Fruit fly (Drosophila melanogaster) whole organism, embryonic: ENCODE results near the gene MBD-like.

Experiments used
- Ada2b ChIP-seq: fragments of 200-800 bp; sonication (Bioruptor generic); IDR thresholded peaks from 2 replicates; pipeline ENCODE4 v1.3.6; 2022; ENCODE audit warnings: missing biosample characterization, missing genetic modification characterization
- Asciz ChIP-seq: fragments of 200-800 bp; sonication (Bioruptor generic); optimal IDR thresholded peaks from 2 replicates; lab custom pipeline; 2017; ENCODE audit warnings: missing biosample characterization, mild to moderate bottlenecking, missing genetic modification characterization, missing genetic modification reagents
- Atf6 ChIP-seq: fragments of 200-800 bp; sonication (Bioruptor generic); IDR thresholded peaks from 2 replicates; pipeline ENCODE4 v1.3.6; 2022; ENCODE audit warnings: missing biosample characterization, missing genetic modification characterization
- CG10543 ChIP-seq: fragments of 200-800 bp; sonication (Bioruptor generic); optimal IDR thresholded peaks from 3 replicates; lab custom pipeline; 2017; ENCODE audit warnings: missing biosample characterization, mild to moderate bottlenecking, missing genetic modification characterization, moderate library complexity
- CG10654 ChIP-seq: fragments of 200-800 bp; sonication (Bioruptor generic); optimal IDR thresholded peaks from 2 replicates; lab custom pipeline; 2016; ENCODE audit warnings: missing biosample characterization, missing genetic modification characterization
- CG11456 ChIP-seq: fragments of 200-800 bp; sonication (Bioruptor generic); IDR thresholded peaks from 3 replicates; pipeline ENCODE4 v1.3.6; 2022; ENCODE audit warnings: missing biosample characterization, missing genetic modification characterization
- CG11696 ChIP-seq: fragments of 200-800 bp; sonication (Bioruptor generic); IDR thresholded peaks from 2 replicates; pipeline ENCODE4 v1.3.6; 2022; ENCODE audit warnings: missing biosample characterization, missing genetic modification characterization
- CG1233 ChIP-seq: fragments of 200-800 bp; sonication (Bioruptor generic); optimal IDR thresholded peaks from 4 replicates; lab custom pipeline; 2018; ENCODE audit warnings: missing biosample characterization, mild to moderate bottlenecking, missing genetic modification characterization
- CG13624 ChIP-seq: fragments of 200-800 bp; sonication (Bioruptor generic); optimal IDR thresholded peaks from 2 replicates; lab custom pipeline; 2016; ENCODE audit warnings: missing biosample characterization, missing genetic modification characterization
- CG14441 ChIP-seq: fragments of 200-800 bp; sonication (Bioruptor generic); IDR thresholded peaks from 2 replicates; pipeline ENCODE4 v1.3.6; 2022; ENCODE audit warnings: missing biosample characterization, missing genetic modification characterization
- CG15269 ChIP-seq: fragments of 200-800 bp; sonication (Bioruptor generic); optimal IDR thresholded peaks from 2 replicates; lab custom pipeline; 2018; ENCODE audit warnings: missing biosample characterization, mild to moderate bottlenecking, missing genetic modification characterization, moderate library complexity
- CG16813 ChIP-seq: fragments of 200-800 bp; sonication (Bioruptor generic); IDR thresholded peaks from 3 replicates; pipeline ENCODE4 v1.3.6; 2022; ENCODE audit warnings: missing biosample characterization, missing genetic modification characterization; ENCODE audit not compliant: partially characterized antibody
- CG16815 ChIP-seq: fragments of 200-800 bp; sonication (Bioruptor generic); optimal IDR thresholded peaks from 3 replicates; lab custom pipeline; 2017; ENCODE audit warnings: missing biosample characterization, mild to moderate bottlenecking, missing genetic modification characterization
- CG17612 ChIP-seq: fragments of 200-800 bp; sonication (Bioruptor generic); IDR thresholded peaks from 2 replicates; pipeline ENCODE4 v1.3.6; 2022; ENCODE audit warnings: missing biosample characterization, missing genetic modification characterization
- CG2199 ChIP-seq: fragments of 200-800 bp; sonication (Bioruptor generic); IDR thresholded peaks from 3 replicates; pipeline ENCODE4 v1.3.6; 2022; ENCODE audit warnings: missing biosample characterization, missing genetic modification characterization
- CG2889 ChIP-seq: fragments of 200-800 bp; sonication (Bioruptor generic); IDR thresholded peaks from 3 replicates; pipeline ENCODE4 v1.3.6; 2022; ENCODE audit warnings: missing biosample characterization, missing genetic modification characterization
- CG31388 ChIP-seq: fragments of 200-800 bp; sonication (Bioruptor generic); optimal IDR thresholded peaks from 2 replicates; lab custom pipeline; 2016; ENCODE audit warnings: missing biosample characterization, missing genetic modification characterization
- CG6791 ChIP-seq: fragments of 200-800 bp; sonication (Bioruptor generic); IDR thresholded peaks from 3 replicates; pipeline ENCODE4 v1.3.6; 2022; ENCODE audit warnings: missing biosample characterization, missing genetic modification characterization; ENCODE audit not compliant: partially characterized antibody
- CG7839 ChIP-seq: fragments of 200-800 bp; sonication (Bioruptor generic); optimal IDR thresholded peaks from 3 replicates; lab custom pipeline; 2018; ENCODE audit warnings: missing biosample characterization, mild to moderate bottlenecking, missing genetic modification characterization, moderate library complexity
- CG8281 ChIP-seq: fragments of 200-800 bp; sonication (Bioruptor generic); optimal IDR thresholded peaks from 2 replicates; lab custom pipeline; 2018; ENCODE audit warnings: missing biosample characterization, mild to moderate bottlenecking, missing genetic modification characterization, moderate library complexity
- CG8290 ChIP-seq, 3 experiments: fragments of 200-800 bp; sonication (Bioruptor generic); optimal IDR thresholded peaks; 2 replicates each; lab custom pipeline; 2016 to 2019; ENCODE audit warnings: missing biosample characterization in 3 of 3, missing genetic modification characterization in 3 of 3, mild to moderate bottlenecking in 2 of 3, moderate library complexity in 1 of 3
- CG9797 ChIP-seq: fragments of 200-800 bp; sonication (Bioruptor generic); optimal IDR thresholded peaks from 3 replicates; lab custom pipeline; 2018; ENCODE audit warnings: missing biosample characterization, mild to moderate bottlenecking, missing genetic modification characterization
- CkIIα-i1 ChIP-seq: fragments of 200-800 bp; sonication (Bioruptor generic); IDR thresholded peaks from 2 replicates; pipeline ENCODE4 v1.3.6; 2022; ENCODE audit warnings: missing biosample characterization, missing genetic modification characterization
- D19B ChIP-seq: fragments of 200-800 bp; sonication (Bioruptor generic); optimal IDR thresholded peaks from 2 replicates; lab custom pipeline; 2017; ENCODE audit warnings: missing biosample characterization, mild to moderate bottlenecking, missing genetic modification characterization
- Dfd ChIP-seq, 2 experiments: fragments of >200 bp; optimal IDR thresholded peaks; 2 replicates each; lab custom pipeline; 2017; ENCODE audit warnings: missing biosample characterization in 2 of 2, missing genetic modification characterization in 2 of 2
- ERR ChIP-seq: fragments of 200-800 bp; sonication (Bioruptor generic); optimal IDR thresholded peaks from 2 replicates; lab custom pipeline; 2016; ENCODE audit warnings: missing biosample characterization, missing genetic modification characterization
- Ets65A ChIP-seq: fragments of 200-800 bp; sonication (Bioruptor generic); peaks from one replicate; lab custom pipeline; 2016; ENCODE audit warnings: missing biosample characterization, missing genetic modification characterization
- H15 ChIP-seq: fragments of 200-800 bp; sonication (Bioruptor generic); IDR thresholded peaks from 3 replicates; pipeline ENCODE4 v1.3.6; 2022; ENCODE audit warnings: missing biosample characterization, missing genetic modification characterization
- HLH3B ChIP-seq: fragments of 200-800 bp; sonication (Bioruptor generic); IDR thresholded peaks from 2 replicates; pipeline ENCODE4 v1.3.6; 2022; ENCODE audit warnings: missing biosample characterization, missing genetic modification characterization
- Med ChIP-seq: fragments of 200-800 bp; sonication (Bioruptor generic); peaks from one replicate; lab custom pipeline; 2016; ENCODE audit warnings: missing biosample characterization, missing genetic modification characterization, mild to moderate bottlenecking, inconsistent platforms, moderate library complexity
- Optix ChIP-seq: fragments of 200-800 bp; sonication (Bioruptor generic); IDR thresholded peaks from 3 replicates; pipeline ENCODE4 v1.3.6; 2022; ENCODE audit warnings: missing biosample characterization, missing genetic modification characterization
- Side ChIP-seq: fragments of 200-800 bp; sonication (Bioruptor generic); optimal IDR thresholded peaks from 2 replicates; lab custom pipeline; 2016; ENCODE audit warnings: missing biosample characterization, missing genetic modification characterization
- Sox100B ChIP-seq: fragments of 200-800 bp; sonication (Bioruptor generic); optimal IDR thresholded peaks from 3 replicates; lab custom pipeline; 2018; ENCODE audit warnings: missing biosample characterization, mild to moderate bottlenecking, missing genetic modification characterization
- Sox102F ChIP-seq: fragments of 200-800 bp; sonication (Bioruptor generic); optimal IDR thresholded peaks from 2 replicates; lab custom pipeline; 2018; ENCODE audit warnings: missing biosample characterization, mild to moderate bottlenecking, missing genetic modification characterization, moderate library complexity
- Xrp1 ChIP-seq: fragments of 200-800 bp; sonication (Bioruptor generic); IDR thresholded peaks from 2 replicates; pipeline ENCODE4 v1.3.6; 2022; ENCODE audit warnings: missing biosample characterization, missing genetic modification characterization
- abd-A ChIP-seq: fragments of 200-800 bp; sonication (Bioruptor generic); optimal IDR thresholded peaks from 3 replicates; lab custom pipeline; 2019; ENCODE audit warnings: missing biosample characterization, mild to moderate bottlenecking, missing genetic modification characterization, moderate library complexity
- bowl ChIP-seq: fragments of 200-800 bp; sonication (Bioruptor generic); IDR thresholded peaks from 2 replicates; pipeline ENCODE4 v1.3.6; 2022; ENCODE audit warnings: missing biosample characterization, missing genetic modification characterization
- crc ChIP-seq: fragments of 200-800 bp; sonication (Bioruptor generic); optimal IDR thresholded peaks from 2 replicates; lab custom pipeline; 2016; ENCODE audit warnings: missing biosample characterization, missing genetic modification characterization
- dysf ChIP-seq: fragments of 200-800 bp; sonication (Bioruptor generic); IDR thresholded peaks from 3 replicates; pipeline ENCODE4 v1.3.6; 2022; ENCODE audit warnings: missing biosample characterization, missing genetic modification characterization
- ems ChIP-seq: fragments of 200-800 bp; sonication (Bioruptor generic); optimal IDR thresholded peaks from 3 replicates; lab custom pipeline; 2016; ENCODE audit warnings: missing biosample characterization, missing genetic modification characterization
- esg ChIP-seq: fragments of 200-800 bp; sonication (Bioruptor generic); conservative IDR thresholded peaks from 2 replicates; pipeline ENCODE4 v1.3.6; 2022; ENCODE audit warnings: missing biosample characterization, missing genetic modification characterization
- gsb ChIP-seq: fragments of 200-800 bp; sonication (Bioruptor generic); IDR thresholded peaks from 2 replicates; pipeline ENCODE4 v1.3.6; 2022; ENCODE audit warnings: missing biosample characterization, missing genetic modification characterization
- otp ChIP-seq: fragments of 200-800 bp; sonication (Bioruptor generic); IDR thresholded peaks from 3 replicates; pipeline ENCODE4, ENCODE4 v1.3.6; 2022; ENCODE audit warnings: missing biosample characterization, missing genetic modification characterization
- p53 ChIP-seq: fragments of 200-800 bp; sonication (Bioruptor generic); optimal IDR thresholded peaks from 2 replicates; lab custom pipeline; 2016; ENCODE audit warnings: missing biosample characterization, missing genetic modification characterization
- prd ChIP-seq, 3 experiments: fragments of >200 bp in 2 of 3; fragments of 200-800 bp in 1 of 3; sonication (Bioruptor generic) in 1 of 3; optimal IDR thresholded peaks in 2 of 3; IDR thresholded peaks in 1 of 3; 2 replicates in 2 of 3; 3 replicates in 1 of 3; pipeline versions ENCODE4 v1.3.6 to Lab custom; 2017 to 2022; ENCODE audit warnings: missing biosample characterization in 1 of 3, missing genetic modification characterization in 1 of 3
- stc ChIP-seq: fragments of 200-800 bp; sonication (Bioruptor generic); IDR thresholded peaks from 2 replicates; pipeline ENCODE4 v1.3.6; 2022; ENCODE audit warnings: missing biosample characterization, missing genetic modification characterization
- tx ChIP-seq: fragments of 200-800 bp; sonication (Bioruptor generic); optimal IDR thresholded peaks from 2 replicates; lab custom pipeline; 2016; ENCODE audit warnings: missing biosample characterization, missing genetic modification characterization
- vvl ChIP-seq: fragments of 200-800 bp; sonication (Bioruptor generic); IDR thresholded peaks from 2 replicates; pipeline ENCODE4 v1.3.6; 2022; ENCODE audit warnings: missing biosample characterization, missing genetic modification characterization
- yki ChIP-seq: fragments of >200 bp; optimal IDR thresholded peaks from 3 replicates; lab custom pipeline; 2018

MBD-like gene

DNA sequence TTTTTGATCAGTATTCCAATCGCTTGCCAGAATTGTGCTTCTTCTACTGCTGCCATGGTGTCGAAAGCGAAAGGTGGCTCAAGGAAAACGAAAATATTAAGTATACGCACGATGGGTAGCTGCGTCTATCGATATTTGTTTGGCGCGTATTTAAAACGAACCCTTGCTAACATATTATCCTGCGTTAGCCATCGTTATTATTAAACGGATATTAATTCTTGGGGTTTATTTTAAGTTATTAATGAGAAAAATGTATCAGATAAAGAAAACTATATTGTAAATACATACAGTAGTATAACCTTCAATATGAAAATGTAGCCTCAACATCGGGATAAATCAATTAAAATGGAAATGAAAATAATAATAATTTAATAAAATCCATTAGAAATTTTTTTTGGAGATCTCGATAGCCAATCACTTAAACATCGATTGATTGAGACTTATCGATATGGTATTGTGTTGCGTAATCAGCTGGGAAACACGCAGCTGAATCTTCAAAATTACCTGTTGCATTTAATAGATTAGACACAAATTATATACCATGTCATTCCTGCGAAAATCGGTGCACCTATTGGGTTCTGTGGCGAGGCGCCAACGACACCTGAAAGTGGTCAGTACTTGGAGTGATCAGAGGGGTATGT lies 4.1 kb upstream of the MBD-like start, which contains the start of the genes CG9386 and BckdhA (continued):
- TF ChIP-seq prd (optimal IDR thresholded peaks at IDR 0.05; lab: Kevin White, UChicago) (no peak), prd (GFP tag; IDR thresholded peaks at IDR 0.05; lab: Robert Waterston, UW) (peak; percentile 59; the same call in 2 of the 3 replicates), p53 (GFP tag; lab: Kevin White, UChicago) (no peak), CG11696 (GFP tag; lab: Robert Waterston, UW) (no peak), CG9797 (no peak), CG8281 (no peak), vvl (GFP tag; lab: Robert Waterston, UW) (peak; percentile 74), CG10654 (GFP tag; lab: Kevin White, UChicago) (peak; percentile 45), H15 (GFP tag; lab: Robert Waterston, UW) (no peak), CG15269 (tag; lab: Kevin White, UChicago) (no peak), Sox100B (no peak), Side (no peak), CG16815 (GFP tag; lab: Kevin White, UChicago) (no peak), CG1233 (GFP tag; lab: Kevin White, UChicago) (no peak), Optix (no peak), CG17612 (no peak)

DNA sequence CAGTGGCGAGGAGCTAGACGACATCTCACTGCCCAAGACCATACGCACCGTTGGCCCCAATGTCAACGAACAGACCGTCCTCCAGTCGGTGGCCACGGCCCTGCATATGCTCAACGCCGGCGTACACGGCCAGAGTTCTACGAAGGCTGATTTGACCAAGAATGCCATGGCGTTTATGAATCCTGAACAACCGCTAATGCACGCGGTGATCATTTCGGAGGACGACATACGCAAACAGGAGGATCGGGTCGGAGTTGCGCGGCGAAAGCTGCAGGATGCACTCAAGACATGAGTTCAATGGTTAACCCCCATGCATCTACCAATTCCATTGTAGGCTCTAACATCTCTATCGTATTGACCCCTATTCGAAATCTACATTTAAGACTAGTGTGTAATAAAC lies 1.6 kb downstream of the MBD-like start:
- no peak for TF ChIP-seq bowl
- TF ChIP-seq CG6791: no peak
- TF ChIP-seq Asciz: no peak
- 0 out of 2 replicates have a peak, but pooled peaks have one; percentile 2 for TF ChIP-seq Ada2b
- no peak for TF ChIP-seq dysf (GFP tag; lab: Robert Waterston, UW)
- TF ChIP-seq CG9797: no peak
- peak; percentile 54 for TF ChIP-seq Med (GFP tag; lab: Kevin White, UChicago)
- no peak for TF ChIP-seq HLH3B (GFP tag; lab: Robert Waterston, UW)
- TF ChIP-seq tx (GFP tag; lab: Kevin White, UChicago): no peak
- no peak for TF ChIP-seq Sox102F (GFP tag; lab: Kevin White, UChicago)
- TF ChIP-seq CG31388 (GFP tag; lab: Kevin White, UChicago): no peak
- TF ChIP-seq abd-A (tag; lab: Kevin White, UChicago): no peak
- peak; percentile 53 for TF ChIP-seq Ets65A (GFP tag; lab: Kevin White, UChicago)
- TF ChIP-seq Atf6 (GFP tag; lab: Robert Waterston, UW): no peak
- no peak for TF ChIP-seq stc (GFP tag; lab: Robert Waterston, UW)
- TF ChIP-seq ERR (GFP tag; lab: Kevin White, UChicago): no peak
- no peak for TF ChIP-seq CG13624 (GFP tag; lab: Kevin White, UChicago)
- TF ChIP-seq CG16813 (GFP tag; lab: Robert Waterston, UW): 0 out of 3 replicates have a peak, but pooled peaks have one; percentile 33
- TF ChIP-seq CkIIα-i1: no peak
- no peak for TF ChIP-seq yki (lab: Kevin White, UChicago)
- TF ChIP-seq CG11456: no peak
- TF ChIP-seq otp (GFP tag; lab: Robert Waterston, UW): no peak

DNA sequence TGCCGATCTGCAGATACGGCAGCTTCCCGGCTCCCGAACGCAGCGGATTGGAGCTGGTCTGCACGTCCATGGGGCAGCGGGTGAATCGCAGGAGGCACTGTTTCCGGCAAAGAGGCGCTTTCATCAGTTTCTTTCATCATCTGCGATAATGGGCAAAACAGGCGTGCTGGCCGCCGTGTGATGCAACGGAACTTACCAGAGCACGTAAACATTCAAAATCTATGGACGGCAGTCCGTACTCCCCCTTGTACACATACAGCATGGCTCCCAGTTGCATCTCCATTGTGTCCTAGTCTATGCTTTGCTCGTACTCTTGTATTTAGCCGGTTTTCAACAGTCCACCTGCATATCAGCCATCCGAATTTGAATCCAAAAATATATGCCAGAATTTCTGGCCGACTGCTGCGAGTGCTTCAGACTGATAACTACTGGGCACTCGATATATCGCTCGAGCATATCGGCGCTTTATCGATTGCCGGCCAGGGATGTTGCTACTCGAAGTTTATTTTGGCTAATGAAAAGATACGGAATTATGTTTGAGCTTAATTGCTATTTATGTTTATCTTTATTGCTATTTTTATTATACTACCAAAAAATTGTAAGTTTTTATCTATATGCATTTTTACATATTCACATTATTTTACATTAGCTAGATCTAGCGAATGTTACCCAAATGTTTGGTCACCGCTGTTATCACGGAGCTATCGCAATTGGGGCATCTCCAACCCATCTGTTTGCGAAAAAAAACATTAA lies 3.9 kb downstream of the MBD-like start, which contains the start of the genes CG9393 and Vps45:
Gene CG9393, minus strand, starts transcription at position 434 of the 753 bp plus-strand sequence.
Gene Vps45, plus strand, starts transcription at position 685 of the 753 bp plus-strand sequence.
- TF ChIP-seq crc (no peak), gsb (GFP tag; lab: Robert Waterston, UW) (no peak), CG2199 (GFP tag; lab: Robert Waterston, UW) (no peak), esg (GFP tag; lab: Robert Waterston, UW) (peak; percentile 50; the same call in 1 of the 2 replicates), ems (peak; percentile 69), D19B (no peak), CG7839 (no peak), CG8290 (GFP tag; optimal IDR thresholded peaks at IDR 0.05; lab: Kevin White, UChicago) (peak; percentile 47), CG8290 (tag; optimal IDR thresholded peaks at IDR 0.05; lab: Kevin White, UChicago) (no peak), CG14441 (GFP tag; lab: Robert Waterston, UW) (peak; percentile 39; the same call in 1 of the 2 replicates), Dfd (GFP tag; optimal IDR thresholded peaks at IDR 0.05; lab: Kevin White, UChicago) (no peak), Xrp1 (GFP tag; lab: Robert Waterston, UW) (peak; percentile 66), CG10543 (GFP tag; lab: Kevin White, UChicago) (peak; percentile 51), CG2889 (GFP tag; lab: Robert Waterston, UW) (0 out of 3 replicates have a peak, but pooled peaks have one; percentile 4)
